Worm (Caenorhabditis elegans) whole organism, L2 larva: ENCODE measurements around the gene srz-16.

Experiments
- F13H6.1 ChIP-seq: sonication (generic microtip); optimal IDR thresholded peaks from 2 replicates; lab custom pipeline; 2016; ENCODE audit warnings: missing genetic modification characterization, missing compliant biosample characterization
- R02D3.7 ChIP-seq: fragments of 150-350 bp; optimal IDR thresholded peaks from 2 replicates; lab custom pipeline; 2014; ENCODE audit warnings: missing biosample characterization, missing genetic modification characterization
- aly-2 ChIP-seq: fragments of 150-350 bp; optimal IDR thresholded peaks from 2 replicates; lab custom pipeline; 2014; ENCODE audit warnings: missing biosample characterization, missing genetic modification characterization
- blmp-1 ChIP-seq: sonication (generic microtip); optimal IDR thresholded peaks from 2 replicates; lab custom pipeline; 2017; ENCODE audit warnings: missing genetic modification characterization, mild to moderate bottlenecking, missing compliant biosample characterization, antibody characterized with exemption, moderate library complexity; ENCODE audit not compliant: insufficient read depth
- ceh-16 ChIP-seq: fragments of 150-350 bp; optimal IDR thresholded peaks from 2 replicates; lab custom pipeline; 2014; ENCODE audit warnings: missing biosample characterization, missing genetic modification characterization
- crh-2 ChIP-seq: sonication (generic microtip); optimal IDR thresholded peaks from 2 replicates; lab custom pipeline; 2017; ENCODE audit warnings: missing biosample characterization, missing genetic modification characterization
- dmd-4 ChIP-seq: sonication (generic microtip); optimal IDR thresholded peaks from 2 replicates; lab custom pipeline; 2017; ENCODE audit warnings: missing biosample characterization, missing genetic modification characterization
- egl-27 ChIP-seq: sonication (generic microtip); optimal IDR thresholded peaks from 3 replicates; lab custom pipeline; 2017; ENCODE audit warnings: missing biosample characterization, missing genetic modification reagents, missing genetic modification characterization
- elt-1 ChIP-seq: fragments of 150-350 bp; optimal IDR thresholded peaks from 2 replicates; lab custom pipeline; 2014; ENCODE audit warnings: missing biosample characterization, missing genetic modification characterization
- elt-3 ChIP-seq: sonication (generic microtip); optimal IDR thresholded peaks from 2 replicates; lab custom pipeline; 2017; ENCODE audit warnings: missing biosample characterization, missing genetic modification characterization
- gmeb-1 ChIP-seq: fragments of 150-350 bp; optimal IDR thresholded peaks from 2 replicates; lab custom pipeline; 2014; ENCODE audit warnings: missing biosample characterization, missing genetic modification characterization
- lin-13 ChIP-seq: fragments of 150-350 bp; optimal IDR thresholded peaks from 2 replicates; lab custom pipeline; 2014; ENCODE audit warnings: missing biosample characterization, missing genetic modification reagents, missing genetic modification characterization
- mab-5 ChIP-seq: fragments of 150-350 bp; optimal IDR thresholded peaks from 2 replicates; lab custom pipeline; 2014; ENCODE audit warnings: missing biosample characterization, missing genetic modification characterization
- mbf-1 ChIP-seq: sonication (generic microtip); optimal IDR thresholded peaks from 2 replicates; lab custom pipeline; 2017; ENCODE audit warnings: missing biosample characterization, missing genetic modification characterization
- nhr-10 ChIP-seq: sonication (generic microtip); optimal IDR thresholded peaks from 2 replicates; lab custom pipeline; 2017; ENCODE audit warnings: missing biosample characterization, missing genetic modification characterization
- nhr-11 ChIP-seq: fragments of 150-350 bp; optimal IDR thresholded peaks from 2 replicates; lab custom pipeline; 2014; ENCODE audit warnings: missing biosample characterization, missing genetic modification characterization
- nhr-12 ChIP-seq: fragments of 150-350 bp; optimal IDR thresholded peaks from 2 replicates; lab custom pipeline; 2014; ENCODE audit warnings: missing biosample characterization, missing genetic modification characterization
- nhr-129 ChIP-seq: fragments of 150-350 bp; optimal IDR thresholded peaks from 2 replicates; lab custom pipeline; 2014; ENCODE audit warnings: missing biosample characterization, missing genetic modification characterization
- nhr-21 ChIP-seq: fragments of 150-350 bp; optimal IDR thresholded peaks from 2 replicates; lab custom pipeline; 2014; ENCODE audit warnings: missing biosample characterization, missing genetic modification characterization
- nhr-23 ChIP-seq: fragments of 150-350 bp; optimal IDR thresholded peaks from 2 replicates; lab custom pipeline; 2014; ENCODE audit warnings: missing biosample characterization, missing genetic modification reagents, missing genetic modification characterization
- nhr-237 ChIP-seq: fragments of 150-350 bp; optimal IDR thresholded peaks from 2 replicates; lab custom pipeline; 2014; ENCODE audit warnings: missing biosample characterization, missing genetic modification characterization
- nhr-25 ChIP-seq: fragments of 150-350 bp; sonication (generic microtip); optimal IDR thresholded peaks from 3 replicates; lab custom pipeline; 2014; ENCODE audit warnings: missing biosample characterization, missing genetic modification characterization
- nhr-77 ChIP-seq: fragments of 150-350 bp; optimal IDR thresholded peaks from 2 replicates; lab custom pipeline; 2014; ENCODE audit warnings: missing biosample characterization, missing genetic modification characterization
- sem-4 ChIP-seq: fragments of 150-350 bp; optimal IDR thresholded peaks from 2 replicates; lab custom pipeline; 2014; ENCODE audit warnings: missing biosample characterization, missing genetic modification reagents, missing genetic modification characterization
- skn-1 ChIP-seq: sonication (generic microtip); optimal IDR thresholded peaks from 2 replicates; lab custom pipeline; 2017; ENCODE audit warnings: missing biosample characterization, missing genetic modification characterization
- sma-3 ChIP-seq: sonication (generic microtip); optimal IDR thresholded peaks from 2 replicates; lab custom pipeline; 2016; ENCODE audit warnings: missing genetic modification reagents, missing genetic modification characterization, missing compliant biosample characterization
- snpc-4 ChIP-seq: fragments of 150-350 bp; optimal IDR thresholded peaks from 2 replicates; lab custom pipeline; 2014; ENCODE audit warnings: missing biosample characterization, missing genetic modification characterization
- unc-39 ChIP-seq: fragments of 150-350 bp; optimal IDR thresholded peaks from 2 replicates; lab custom pipeline; 2014; ENCODE audit warnings: missing biosample characterization, missing genetic modification characterization
- unc-62 ChIP-seq: fragments of 150-350 bp; optimal IDR thresholded peaks from 2 replicates; lab custom pipeline; 2014; ENCODE audit warnings: missing biosample characterization, missing genetic modification reagents, missing genetic modification characterization
- zag-1 ChIP-seq: fragments of 150-350 bp; optimal IDR thresholded peaks from 2 replicates; lab custom pipeline; 2014; ENCODE audit warnings: missing biosample characterization, missing genetic modification characterization

srz-16 gene

DNA sequence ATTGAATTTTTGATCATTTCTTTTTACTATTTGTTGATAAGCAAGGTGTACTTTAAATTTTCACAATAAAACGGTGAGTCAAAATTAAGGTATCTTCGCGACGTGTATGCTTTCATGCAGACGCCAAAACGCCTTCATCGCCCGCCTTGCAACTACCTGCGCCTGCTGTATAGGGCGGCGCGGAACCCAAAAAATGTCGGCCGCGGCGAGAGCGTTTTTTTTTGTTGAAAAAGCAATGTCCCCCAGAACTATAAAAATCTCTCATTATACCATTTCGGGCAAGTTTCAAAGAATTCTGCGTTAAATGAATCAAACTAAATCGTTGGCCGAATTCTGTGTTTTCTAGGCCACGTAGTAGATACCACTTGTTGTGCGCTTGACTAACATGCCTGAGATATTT lies 42.8 kb downstream of the srz-16 start:
- TF ChIP-seq mbf-1 (tag; lab: Kevin White, UChicago) (no peak), sma-3 (GFP tag; lab: Kevin White, UChicago) (no peak), egl-27 (tag; lab: Kevin White, UChicago) (no peak), ceh-16 (no peak), blmp-1 (tag; lab: Kevin White, UChicago) (no peak), zag-1 (tag; lab: Kevin White, UChicago) (no peak), nhr-11 (tag; lab: Kevin White, UChicago) (no peak), nhr-12 (tag; lab: Kevin White, UChicago) (no peak)

DNA sequence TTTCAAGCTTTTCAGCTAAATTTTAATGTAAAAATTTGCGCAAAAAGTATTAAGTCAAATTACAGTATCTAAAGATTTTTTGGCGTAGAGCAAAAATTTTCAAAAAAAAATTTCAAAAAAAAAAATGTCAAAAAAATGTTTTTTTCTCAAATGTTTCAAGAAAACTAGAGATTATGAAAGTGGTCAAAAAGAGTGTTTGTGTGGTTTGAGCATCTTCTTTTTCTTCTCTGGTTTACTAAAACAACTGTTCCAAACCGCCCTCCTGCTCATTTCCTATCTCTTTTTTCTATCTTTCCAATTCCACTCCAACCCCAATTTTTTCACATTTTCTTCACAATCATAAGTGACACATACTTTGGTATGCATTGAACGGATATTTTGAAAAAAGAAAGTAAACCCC lies 44.2 kb downstream of the srz-16 start, which contains the start of gene Y113G7A.12:
TSS of gene Y113G7A.12 (plus strand) at position 301 of the 400 bp plus-strand sequence.
- TF ChIP-seq aly-2 (tag; lab: Kevin White, UChicago) (no peak), skn-1 (no peak)

DNA sequence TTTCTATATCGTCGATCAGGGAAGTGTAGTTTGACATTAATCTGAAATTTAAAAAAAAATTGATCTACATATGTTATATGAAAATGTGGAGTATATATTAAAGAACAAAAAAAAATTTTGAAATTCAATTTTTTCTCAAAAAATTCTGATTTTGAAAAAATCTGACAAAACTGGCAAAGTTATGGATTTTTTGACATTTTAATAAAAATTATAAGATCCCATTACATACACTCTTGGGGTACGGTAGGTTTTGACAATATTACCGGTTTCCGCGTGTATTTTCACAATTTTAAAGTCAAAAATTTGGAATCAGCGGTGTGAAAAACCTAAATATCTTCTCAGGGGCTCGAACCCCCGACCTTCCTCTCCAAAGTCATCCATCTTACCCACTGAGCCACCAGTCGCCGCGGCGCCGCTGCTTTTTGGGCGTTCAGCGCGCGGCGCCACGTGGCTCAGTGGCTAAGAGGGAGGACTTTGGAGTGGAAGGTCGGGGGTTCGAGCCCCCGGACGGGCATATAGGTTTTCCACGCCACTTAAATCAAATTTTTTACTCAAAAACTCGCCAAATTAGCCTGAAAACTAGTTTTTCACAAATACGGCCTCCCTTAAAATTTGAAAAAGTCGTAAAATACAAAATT lies 48.0 kb downstream of the srz-16 start, which contains the start of gene Y113G7A.14:
TSS of gene Y113G7A.14 (minus strand) at position 51 of the 638 bp plus-strand sequence.
- TF ChIP-seq nhr-23 (tag; lab: Kevin White, UChicago) (no peak), nhr-21 (tag; lab: Kevin White, UChicago) (no peak), unc-39 (tag; lab: Kevin White, UChicago) (no peak), R02D3.7 (tag; lab: Kevin White, UChicago) (no peak), zag-1 (tag; lab: Kevin White, UChicago) (no peak), unc-62 (no peak), nhr-10 (no peak), snpc-4 (tag; lab: Kevin White, UChicago) (no peak)

DNA sequence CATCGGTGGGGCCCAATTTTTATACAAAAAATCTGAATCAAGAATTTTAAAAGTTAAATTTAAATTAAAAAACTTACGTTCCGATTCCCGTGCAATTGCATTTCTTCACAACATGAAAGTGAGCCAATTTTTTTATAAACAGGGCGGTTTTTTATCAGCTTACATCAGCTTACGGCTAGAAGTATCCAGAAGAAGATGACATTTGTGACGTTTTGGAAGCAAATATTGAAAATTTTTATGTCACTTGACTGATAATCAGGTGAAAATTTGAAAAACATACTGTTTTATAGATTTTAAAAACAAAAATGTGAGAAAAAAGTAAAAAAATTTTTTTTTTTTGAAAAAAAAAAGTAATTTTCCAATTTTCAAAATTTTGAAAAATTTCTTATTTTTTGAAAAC lies 51.2 kb downstream of the srz-16 start, which contains the start of gene Y113G7A.22:
TSS of gene Y113G7A.22 (minus strand) at position 101 of the 400 bp plus-strand sequence.
- TF ChIP-seq crh-2 (no peak), mab-5 (no peak), nhr-237 (tag; lab: Kevin White, UChicago) (no peak), nhr-11 (tag; lab: Kevin White, UChicago) (no peak), dmd-4 (tag; lab: Kevin White, UChicago) (no peak), nhr-77 (tag; lab: Kevin White, UChicago) (no peak), sem-4 (tag; lab: Kevin White, UChicago) (no peak), mbf-1 (tag; lab: Kevin White, UChicago) (no peak), sma-3 (GFP tag; lab: Kevin White, UChicago) (no peak), nhr-12 (tag; lab: Kevin White, UChicago) (no peak), zag-1 (tag; lab: Kevin White, UChicago) (no peak), egl-27 (tag; lab: Kevin White, UChicago) (no peak), elt-1 (no peak), nhr-129 (tag; lab: Kevin White, UChicago) (no peak), elt-3 (no peak), aly-2 (tag; lab: Kevin White, UChicago) (no peak)

DNA sequence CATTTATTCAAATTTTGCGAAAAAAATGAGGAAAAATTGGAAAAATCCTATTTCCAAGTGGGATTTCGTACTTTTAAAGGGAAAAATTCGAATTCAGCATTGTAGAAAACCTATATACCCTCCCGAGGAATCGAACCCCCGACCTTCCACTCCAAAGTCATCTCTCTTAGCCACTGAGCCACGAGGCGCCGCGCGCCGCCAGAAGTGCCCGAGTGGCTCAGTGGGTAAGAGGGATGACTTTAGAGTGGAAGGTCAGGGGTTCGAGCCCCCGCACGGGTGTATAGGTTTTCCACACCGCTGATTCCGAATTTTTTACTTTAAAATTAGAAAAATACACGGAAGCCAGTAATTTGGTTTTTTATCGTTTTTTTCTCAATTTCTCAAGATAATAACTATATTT lies 51.7 kb downstream of the srz-16 start:
- no peak for TF ChIP-seq gmeb-1 (tag; lab: Kevin White, UChicago)
- no peak for TF ChIP-seq nhr-11 (tag; lab: Kevin White, UChicago)
- no peak for TF ChIP-seq F13H6.1 (tag; lab: Kevin White, UChicago)
- TF ChIP-seq skn-1, result no peak
- no peak for TF ChIP-seq nhr-25 (tag; lab: Kevin White, UChicago)
- no peak for TF ChIP-seq nhr-10
- TF ChIP-seq lin-13 (GFP tag; lab: Kevin White, UChicago), result no peak
- TF ChIP-seq mab-5, result no peak
- TF ChIP-seq crh-2, result no peak
